Worm (Caenorhabditis elegans) whole organism, young adult: Measurements from ENCODE around the gene C17F4.3.

ENCODE experiments used
- F52B5.7 ChIP-seq: sonication (generic microtip); optimal IDR thresholded peaks from 2 replicates; lab custom pipeline; 2016; ENCODE audit warnings: mild to moderate bottlenecking, missing genetic modification characterization, missing compliant biosample characterization
- repo-1 ChIP-seq: sonication (generic microtip); optimal IDR thresholded peaks from 2 replicates; lab custom pipeline; 2017; ENCODE audit warnings: mild to moderate bottlenecking, missing genetic modification characterization, missing compliant biosample characterization
- snpc-1.1 ChIP-seq: sonication (generic microtip); optimal IDR thresholded peaks from 2 replicates; lab custom pipeline; 2017; ENCODE audit warnings: missing genetic modification characterization, mild to moderate bottlenecking, missing compliant biosample characterization, antibody characterized with exemption, moderate library complexity, missing genotype, missing genetic modification reagents; ENCODE audit not compliant: insufficient read depth
- snpc-4 ChIP-seq, 5 experiments: fragments of 150-350 bp in 1 of 5; sonication (generic microtip) in 4 of 5; optimal IDR thresholded peaks; 2 replicates each; lab custom pipeline; 2014 to 2018; ENCODE audit warnings: missing genetic modification characterization in 5 of 5, missing biosample characterization in 3 of 5, antibody characterized with exemption in 2 of 5, mild to moderate bottlenecking in 2 of 5, missing compliant biosample characterization in 2 of 5, missing genotype in 2 of 5, moderate library complexity in 2 of 5, missing genetic modification reagents in 1 of 5
- unc-130 ChIP-seq: sonication (generic microtip); optimal IDR thresholded peaks from 2 replicates; lab custom pipeline; 2016; ENCODE audit warnings: missing genetic modification reagents, missing genetic modification characterization, missing compliant biosample characterization

ce11 chrII:3224631-3225030, 15.7 kb upstream of the C17F4.3 start, which contains the start of gene ZC239.15:
- TF ChIP-seq snpc-4 (GFP tag; optimal IDR thresholded peaks at IDR 0.05; lab: Kevin White, UChicago): no peak
- TF ChIP-seq snpc-4 (tag; optimal IDR thresholded peaks at IDR 0.05; lab: Kevin White, UChicago): no peak
- TF ChIP-seq F52B5.7 (tag; lab: Kevin White, UChicago): no peak
- TF ChIP-seq repo-1 (tag; lab: Kevin White, UChicago): no peak
- TF ChIP-seq unc-130: no peak
- TF ChIP-seq snpc-1.1 (tag; lab: Kevin White, UChicago): no peak
